Worm (Caenorhabditis elegans): ENCODE results near the gene gphr-1.

Gene gphr-1

ce11 chrIII:12225234-12225633 is 6.4 kb downstream of the gphr-1 start, which contains the start of gene gmn-1 (continued):
- peak; percentile 85 for TF ChIP-seq lin-54 (GFP tag; optimal IDR thresholded peaks at IDR 0.05)
- no peak for TF ChIP-seq F55B11.4 (tag; optimal IDR thresholded peaks at IDR 0.05; ENCODE audit: borderline replicate concordance, insufficient read depth)
- no peak for TF ChIP-seq B0035.1 (tag; optimal IDR thresholded peaks at IDR 0.05)
- no peak for TF ChIP-seq akir-1 (GFP tag; optimal IDR thresholded peaks at IDR 0.05)
- TF ChIP-seq madf-8 (GFP tag; conservative IDR thresholded peaks at IDR 0.05) = peak; percentile 85
- no peak for TF ChIP-seq ztf-22 (GFP tag; optimal IDR thresholded peaks at IDR 0.05)
- TF ChIP-seq snpc-1.1 (tag; optimal IDR thresholded peaks at IDR 0.05; ENCODE audit: insufficient read depth) = peak; percentile 63
- TF ChIP-seq snpc-3.4 (tag; optimal IDR thresholded peaks at IDR 0.05) = peak; percentile 53
- no peak for TF ChIP-seq ztf-18 (tag; optimal IDR thresholded peaks at IDR 0.05)
- no peak for TF ChIP-seq cebp-1 (GFP tag; IDR thresholded peaks at IDR 0.05)
- TF ChIP-seq cebp-1 (tag; optimal IDR thresholded peaks at IDR 0.05) = no peak
- TF ChIP-seq ztf-28 (GFP tag; IDR thresholded peaks at IDR 0.05) = peak; percentile 83
- TF ChIP-seq dpl-1 (GFP tag; optimal IDR thresholded peaks at IDR 0.05) = peak; percentile 72
- no peak for TF ChIP-seq K11D2.4 (GFP tag; IDR thresholded peaks at IDR 0.05)
- TF ChIP-seq mcd-1 (GFP tag; IDR thresholded peaks at IDR 0.05) = peak; percentile 76
- no peak for TF ChIP-seq ceh-27 (GFP tag; optimal IDR thresholded peaks at IDR 0.05)
- TF ChIP-seq somi-1 (GFP tag; optimal IDR thresholded peaks at IDR 0.05) = no peak
- peak; percentile 57; the same call in 1 of the 2 replicates for TF ChIP-seq Y95B8A.8 (GFP tag; IDR thresholded peaks at IDR 0.05)
- no peak for TF ChIP-seq ZK185.1 (tag; optimal IDR thresholded peaks at IDR 0.05; ENCODE audit: poor library complexity, severe bottlenecking)
- TF ChIP-seq lsy-27 (tag; optimal IDR thresholded peaks at IDR 0.05; ENCODE audit: borderline replicate concordance, insufficient read depth) = no peak
- no peak for TF ChIP-seq hmg-20 (GFP tag; IDR thresholded peaks at IDR 0.05)
- TF ChIP-seq aptf-2 (GFP tag; conservative IDR thresholded peaks at IDR 0.05) = no peak
- no peak for TF ChIP-seq hlh-12 (tag; optimal IDR thresholded peaks at IDR 0.05)
- no peak for TF ChIP-seq F37B4.10 (GFP tag; IDR thresholded peaks at IDR 0.05)
- TF ChIP-seq F10E7.11 (tag; optimal IDR thresholded peaks at IDR 0.05) = no peak
- TF ChIP-seq nhr-90 (tag; optimal IDR thresholded peaks at IDR 0.05) = no peak
- no peak for TF ChIP-seq ztf-25 (GFP tag; IDR thresholded peaks at IDR 0.05)
- TF ChIP-seq F57A8.1 (GFP tag; optimal IDR thresholded peaks at IDR 0.05) = no peak
- no peak for TF ChIP-seq ceh-58 (GFP tag; IDR thresholded peaks at IDR 0.05)
- TF ChIP-seq ets-4 (GFP tag; optimal IDR thresholded peaks at IDR 0.05) = no peak
- TF ChIP-seq chd-7 (tag; optimal IDR thresholded peaks at IDR 0.05) = peak; percentile 3
- no peak for TF ChIP-seq ama-1 (optimal IDR thresholded peaks at IDR 0.05)
- no peak for TF ChIP-seq ama-1 (GFP tag; optimal IDR thresholded peaks at IDR 0.05)
- TF ChIP-seq ceh-100 (GFP tag; IDR thresholded peaks at IDR 0.05) = 0 out of 2 replicates have a peak, but pooled peaks have one; percentile 26
- TF ChIP-seq Y67H2A.10 (GFP tag; conservative IDR thresholded peaks at IDR 0.05) = no peak

DNA sequence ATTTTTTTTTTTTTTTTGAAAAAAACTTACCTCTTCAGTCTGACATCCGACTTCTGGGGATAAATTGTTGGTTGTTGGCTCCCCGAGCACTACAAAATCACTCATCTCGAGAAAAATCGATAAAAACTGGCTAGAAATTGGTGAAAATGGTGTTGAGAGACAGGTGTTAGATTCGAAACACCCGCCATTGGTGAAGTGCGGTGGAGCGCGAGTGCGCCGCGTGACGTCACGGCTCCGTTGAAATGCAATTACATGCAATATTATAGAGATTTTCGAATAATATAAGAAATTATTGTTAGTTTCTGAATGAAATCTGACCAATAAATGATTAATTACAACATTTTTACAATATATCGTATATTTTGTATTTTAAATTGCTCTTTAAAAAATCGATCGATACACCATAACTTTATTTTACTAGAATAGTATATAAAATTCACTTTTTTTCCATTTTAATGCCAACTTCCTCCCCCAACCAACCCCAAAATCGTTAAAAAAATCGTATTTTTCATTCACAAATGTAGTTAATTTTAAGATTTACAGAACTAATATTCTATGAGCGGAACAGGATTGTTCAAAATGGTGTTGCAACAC is 7.3 kb downstream of the gphr-1 start, which contains the start of the genes Y75B8A.18 and Y75B8A.19:
Y75B8A.18 (minus strand) TSS at position 142 of the 594 bp plus-strand sequence.
Y75B8A.19 (plus strand) TSS at position 544 of the 594 bp plus-strand sequence.
- TF ChIP-seq ccch-3 (GFP tag; optimal IDR thresholded peaks at IDR 0.05) (no peak), efl-1 (GFP tag; optimal IDR thresholded peaks at IDR 0.05) (peak; percentile 65), lir-1 (GFP tag; conservative IDR thresholded peaks at IDR 0.05) (no peak), F10E7.11 (tag; optimal IDR thresholded peaks at IDR 0.05) (no peak), sdz-38 (tag; optimal IDR thresholded peaks at IDR 0.05) (no peak), lsy-27 (tag; optimal IDR thresholded peaks at IDR 0.05; ENCODE audit: borderline replicate concordance, insufficient read depth) (no peak), mcd-1 (GFP tag; IDR thresholded peaks at IDR 0.05) (peak; percentile 93), lin-54 (GFP tag; optimal IDR thresholded peaks at IDR 0.05) (peak; percentile 77), Y53F4B.3 (GFP tag; IDR thresholded peaks at IDR 0.05) (no peak), hrde-1 (tag; optimal IDR thresholded peaks at IDR 0.05; ENCODE audit: borderline replicate concordance) (no peak), attf-6 (GFP tag; IDR thresholded peaks at IDR 0.05) (no peak), aptf-3 (GFP tag; IDR thresholded peaks at IDR 0.05) (no peak), dpl-1 (GFP tag; optimal IDR thresholded peaks at IDR 0.05) (peak; percentile 44), snpc-4 (GFP tag; optimal IDR thresholded peaks at IDR 0.05) (no peak), snpc-4 (tag; optimal IDR thresholded peaks at IDR 0.05) (peak in 1 of 4 experiments; percentile 25), lin-35 (GFP tag; optimal IDR thresholded peaks at IDR 0.05) (peak in 1 of 3 experiments; percentile 84)

Measured in whole organism, young adult.